Worm (Caenorhabditis elegans): ENCODE data around the gene crn-3.

The crn-3 gene

ce11 chrII:10556550-10557205, 31.2 kb upstream of the crn-3 start (continued):
- no peak for TF ChIP-seq T20F7.1 (GFP tag; optimal IDR thresholded peaks at IDR 0.05)
- no peak for TF ChIP-seq zfp-2 (tag; optimal IDR thresholded peaks at IDR 0.05)
- TF ChIP-seq hif-1 (tag; optimal IDR thresholded peaks at IDR 0.05), result peak in 1 of 2 experiments; percentile 24
- no peak for TF ChIP-seq ces-1 (GFP tag; optimal IDR thresholded peaks at IDR 0.05)
- TF ChIP-seq spr-1 (tag; optimal IDR thresholded peaks at IDR 0.05), result no peak
- TF ChIP-seq F44E2.7 (GFP tag; IDR thresholded peaks at IDR 0.05), result no peak

ce11 chrII:10557206-10557574, 30.7 kb upstream of the crn-3 start:
- TF ChIP-seq rbr-2 (tag; optimal IDR thresholded peaks at IDR 0.05) (no peak), Y105C5A.15 (GFP tag; IDR thresholded peaks at IDR 0.05) (no peak), hif-1 (tag; optimal IDR thresholded peaks at IDR 0.05) (peak in 1 of 2 experiments; percentile 3), vab-7 (GFP tag; IDR thresholded peaks at IDR 0.05) (no peak), daf-12 (tag; optimal IDR thresholded peaks at IDR 0.05) (no peak), ztf-7 (tag; optimal IDR thresholded peaks at IDR 0.05) (no peak), Y5F2A.4 (GFP tag; optimal IDR thresholded peaks at IDR 0.05) (no peak), hlh-11 (tag; optimal IDR thresholded peaks at IDR 0.05) (peak; percentile 53), hlh-30 (tag; optimal IDR thresholded peaks at IDR 0.05; ENCODE audit: insufficient read depth) (peak; percentile 94), snpc-4 (tag; optimal IDR thresholded peaks at IDR 0.05) (no peak), nhr-237 (tag; optimal IDR thresholded peaks at IDR 0.05) (no peak), arid-1 (GFP tag; conservative IDR thresholded peaks at IDR 0.05) (no peak), ZK337.2 (GFP tag; IDR thresholded peaks at IDR 0.05) (no peak), skn-1 (tag; optimal IDR thresholded peaks at IDR 0.05) (no peak), mdt-29 (GFP tag; IDR thresholded peaks at IDR 0.05) (no peak), sdz-12 (GFP tag; optimal IDR thresholded peaks at IDR 0.05) (no peak), ces-1 (GFP tag; optimal IDR thresholded peaks at IDR 0.05) (no peak), ztf-11 (tag; optimal IDR thresholded peaks at IDR 0.05) (no peak), Y75B8A.6 (GFP tag; IDR thresholded peaks at IDR 0.05) (no peak), cey-2 (tag; optimal IDR thresholded peaks at IDR 0.05; ENCODE audit: borderline replicate concordance, insufficient read depth) (peak; percentile 38), spr-1 (tag; optimal IDR thresholded peaks at IDR 0.05) (no peak), ceh-32 (tag; optimal IDR thresholded peaks at IDR 0.05; ENCODE audit: poor library complexity) (no peak), madf-9 (GFP tag; conservative IDR thresholded peaks at IDR 0.05) (no peak), lim-7 (GFP tag; IDR thresholded peaks at IDR 0.05) (no peak), snpc-1.2 (GFP tag; IDR thresholded peaks at IDR 0.05) (no peak), R02D3.7 (tag; optimal IDR thresholded peaks at IDR 0.05) (no peak), zag-1 (tag; optimal IDR thresholded peaks at IDR 0.05) (no peak), dmd-8 (GFP tag; IDR thresholded peaks at IDR 0.05) (no peak), nhr-10 (tag; optimal IDR thresholded peaks at IDR 0.05) (no peak), lin-1 (GFP tag; IDR thresholded peaks at IDR 0.05) (no peak), ZK546.5 (tag; optimal IDR thresholded peaks at IDR 0.05) (no peak), zfp-2 (tag; optimal IDR thresholded peaks at IDR 0.05) (no peak), nhr-77 (tag; optimal IDR thresholded peaks at IDR 0.05) (peak; percentile 25), ceh-28 (tag; optimal IDR thresholded peaks at IDR 0.05) (no peak), set-16 (GFP tag; IDR thresholded peaks at IDR 0.05) (no peak), ctbp-1 (GFP tag; IDR thresholded peaks at IDR 0.05) (no peak), zfp-3 (GFP tag; conservative IDR thresholded peaks at IDR 0.05) (no peak), dve-1 (tag; optimal IDR thresholded peaks at IDR 0.05; ENCODE audit: insufficient read depth) (peak; percentile 85), zip-2 (tag; optimal IDR thresholded peaks at IDR 0.05) (no peak), nhr-25 (tag; optimal IDR thresholded peaks at IDR 0.05; ENCODE audit: borderline replicate concordance, insufficient read depth) (peak; percentile 6), lin-39 (tag; optimal IDR thresholded peaks at IDR 0.05) (no peak), jun-1 (tag; optimal IDR thresholded peaks at IDR 0.05) (no peak), ama-1 (optimal IDR thresholded peaks at IDR 0.05) (no peak), unc-39 (tag; optimal IDR thresholded peaks at IDR 0.05) (no peak), lsy-2 (tag; optimal IDR thresholded peaks at IDR 0.05) (peak in 1 of 2 experiments; percentile 57), lin-13 (GFP tag; optimal IDR thresholded peaks at IDR 0.05) (no peak)

All from whole organism, L4 larva.